Fruit fly (Drosophila melanogaster): ENCODE results near the gene CG4972.

Gene CG4972

dm6 chr2L:10272224-10272623 lies 42.4 kb upstream of the CG4972 start, which contains the start of gene trk:
TSS of gene trk (minus strand) at chr2L:10272324.
- TF ChIP-seq Eip78C (GFP tag) (no peak), Lpt (GFP tag; optimal IDR thresholded peaks at IDR 0.05) (no peak)

dm6 chr2L:10276436-10276835 lies 38.2 kb upstream of the CG4972 start:
- TF ChIP-seq acj6 (GFP tag; optimal IDR thresholded peaks at IDR 0.05), result peak; percentile 32
- no peak for TF ChIP-seq CG6163 (GFP tag; IDR thresholded peaks at IDR 0.05)
- peak; percentile 37 for TF ChIP-seq CG6854 (GFP tag; optimal IDR thresholded peaks at IDR 0.05)
- no peak for TF ChIP-seq achi (GFP tag; optimal IDR thresholded peaks at IDR 0.05)
- TF ChIP-seq net (GFP tag; optimal IDR thresholded peaks at IDR 0.05), result no peak
- no peak for TF ChIP-seq fd59A (GFP tag; optimal IDR thresholded peaks at IDR 0.05)
- peak; percentile 67 for TF ChIP-seq CG3032 (tag; optimal IDR thresholded peaks at IDR 0.05)
- TF ChIP-seq CG11762 (GFP tag; optimal IDR thresholded peaks at IDR 0.05; ENCODE audit: insufficient read depth), result no peak
- no peak; the same call in 2 of the 3 replicates for TF ChIP-seq eg (GFP tag; IDR thresholded peaks at IDR 0.05)
- peak; percentile 21 for TF ChIP-seq fkh (GFP tag; optimal IDR thresholded peaks at IDR 0.05)
- peak; percentile 20 for TF ChIP-seq CG6792 (GFP tag; optimal IDR thresholded peaks at IDR 0.05)
- peak; percentile 84 for TF ChIP-seq Eip78C (GFP tag)
- no peak for TF ChIP-seq CG8319 (GFP tag; optimal IDR thresholded peaks at IDR 0.05)
- no peak for TF ChIP-seq CG6808 (GFP tag; optimal IDR thresholded peaks at IDR 0.05)
- peak; percentile 69 for TF ChIP-seq Ets96B (tag; optimal IDR thresholded peaks at IDR 0.05)
- TF ChIP-seq Sox102F (GFP tag; optimal IDR thresholded peaks at IDR 0.05), result no peak
- TF ChIP-seq Met (GFP tag; optimal IDR thresholded peaks at IDR 0.05), result no peak
- TF ChIP-seq CG11294 (GFP tag; IDR thresholded peaks at IDR 0.05), result peak; percentile 42; the same call in 1 of the 2 replicates
- no peak for TF ChIP-seq Hr39 (GFP tag; optimal IDR thresholded peaks at IDR 0.05)
- TF ChIP-seq pdm3 (GFP tag; optimal IDR thresholded peaks at IDR 0.05), result no peak
- no peak for TF ChIP-seq Hr4 (GFP tag; optimal IDR thresholded peaks at IDR 0.05)
- no peak for TF ChIP-seq CG1621 (tag; optimal IDR thresholded peaks at IDR 0.05)
- no peak for TF ChIP-seq CG9139 (GFP tag; optimal IDR thresholded peaks at IDR 0.05)
- TF ChIP-seq CG10631 (GFP tag; optimal IDR thresholded peaks at IDR 0.05), result no peak
- TF ChIP-seq CG8119 (GFP tag; IDR thresholded peaks at IDR 0.05), result peak; percentile 70; the same call in 2 of the 3 replicates
- TF ChIP-seq fd85E (GFP tag; optimal IDR thresholded peaks at IDR 0.05), result peak; percentile 5
- no peak for TF ChIP-seq esn (GFP tag; optimal IDR thresholded peaks at IDR 0.05)
- peak; percentile 82 for TF ChIP-seq CG15336 (GFP tag; IDR thresholded peaks at IDR 0.05)
- no peak for TF ChIP-seq Sox15 (GFP tag; optimal IDR thresholded peaks at IDR 0.05)
- peak; percentile 42 for TF ChIP-seq CG8632 (GFP tag; optimal IDR thresholded peaks at IDR 0.05)
- no peak for TF ChIP-seq CG10669 (GFP tag; optimal IDR thresholded peaks at IDR 0.05)

dm6 chr2L:10276846-10277245 lies 37.7 kb upstream of the CG4972 start:
- TF ChIP-seq fd59A (GFP tag; optimal IDR thresholded peaks at IDR 0.05), result peak; percentile 6
- TF ChIP-seq CG34406 (GFP tag; optimal IDR thresholded peaks at IDR 0.05), result peak; percentile 29
- peak; percentile 58 for TF ChIP-seq achi (GFP tag; optimal IDR thresholded peaks at IDR 0.05)
- peak; percentile 72 for TF ChIP-seq CG31627 (GFP tag; optimal IDR thresholded peaks at IDR 0.05)
- peak; percentile 31 for TF ChIP-seq acj6 (GFP tag; optimal IDR thresholded peaks at IDR 0.05)
- TF ChIP-seq ss (GFP tag; optimal IDR thresholded peaks at IDR 0.05), result no peak
- TF ChIP-seq lz (GFP tag; optimal IDR thresholded peaks at IDR 0.05), result peak; percentile 59
- TF ChIP-seq CG8319 (GFP tag; optimal IDR thresholded peaks at IDR 0.05), result no peak
- peak; percentile 66 for TF ChIP-seq Eip75B (GFP tag; optimal IDR thresholded peaks at IDR 0.05)
- peak; percentile 56 for TF ChIP-seq cyc (GFP tag; optimal IDR thresholded peaks at IDR 0.05)
- peak; percentile 84 for TF ChIP-seq Eip78C (GFP tag)
- peak; percentile 51 for TF ChIP-seq vri (GFP tag; optimal IDR thresholded peaks at IDR 0.05)
- peak; percentile 21 for TF ChIP-seq Ets21C (GFP tag; optimal IDR thresholded peaks at IDR 0.05)
- TF ChIP-seq CG11762 (GFP tag; optimal IDR thresholded peaks at IDR 0.05; ENCODE audit: insufficient read depth), result no peak
- TF ChIP-seq Lpt (GFP tag; optimal IDR thresholded peaks at IDR 0.05), result no peak
- no peak for TF ChIP-seq CG6276 (GFP tag; optimal IDR thresholded peaks at IDR 0.05)
- TF ChIP-seq Sox102F (GFP tag; optimal IDR thresholded peaks at IDR 0.05), result no peak
- peak; percentile 63 for TF ChIP-seq OdsH (GFP tag; optimal IDR thresholded peaks at IDR 0.05)
- no peak; the same call in 2 of the 3 replicates for TF ChIP-seq eg (GFP tag; IDR thresholded peaks at IDR 0.05)
- TF ChIP-seq Hr4 (GFP tag; optimal IDR thresholded peaks at IDR 0.05), result peak; percentile 42
- TF ChIP-seq Ets96B (tag; optimal IDR thresholded peaks at IDR 0.05), result no peak
- TF ChIP-seq Hr38 (GFP tag; optimal IDR thresholded peaks at IDR 0.05), result peak; percentile 10
- TF ChIP-seq dac (GFP tag; optimal IDR thresholded peaks at IDR 0.05), result peak; percentile 37
- TF ChIP-seq CG8632 (GFP tag; optimal IDR thresholded peaks at IDR 0.05), result peak; percentile 22
- TF ChIP-seq topi (GFP tag; optimal IDR thresholded peaks at IDR 0.05), result peak; percentile 43
- no peak for TF ChIP-seq Met (GFP tag; optimal IDR thresholded peaks at IDR 0.05)
- TF ChIP-seq Sox14 (GFP tag; optimal IDR thresholded peaks at IDR 0.05), result peak; percentile 85
- peak; percentile 8 for TF ChIP-seq CG10669 (GFP tag; optimal IDR thresholded peaks at IDR 0.05)
- no peak for TF ChIP-seq Hr39 (GFP tag; optimal IDR thresholded peaks at IDR 0.05)
- TF ChIP-seq esn (GFP tag; optimal IDR thresholded peaks at IDR 0.05), result peak; percentile 74
- no peak for TF ChIP-seq CG3919 (GFP tag; optimal IDR thresholded peaks at IDR 0.05)
